Worm (Caenorhabditis elegans) whole organism, young adult: ENCODE results near the gene hrg-4.

Experiments used
- B0019.2 ChIP-seq: fragments of 200-800 bp; sonication (Bioruptor generic); conservative IDR thresholded peaks from 2 replicates; pipeline ENCODE4 v1.3.6; 2022; ENCODE audit warnings: missing genetic modification reagents, missing genetic modification characterization, missing compliant biosample characterization
- B0336.3 ChIP-seq: fragments of 200-800 bp; sonication (Bioruptor generic); IDR thresholded peaks from 2 replicates; pipeline ENCODE4 v1.3.6; 2022; ENCODE audit warnings: missing genetic modification characterization, missing compliant biosample characterization
- C06A6.2 ChIP-seq: fragments of 200-800 bp; sonication (Bioruptor generic); conservative IDR thresholded peaks from 2 replicates; pipeline ENCODE4 v1.3.6; 2022; ENCODE audit warnings: missing genetic modification characterization, missing compliant biosample characterization
- C17E4.6 ChIP-seq: fragments of 200-800 bp; sonication (Bioruptor generic); IDR thresholded peaks from 2 replicates; pipeline ENCODE4 v1.3.6; 2022; ENCODE audit warnings: missing genetic modification reagents, missing genetic modification characterization, missing compliant biosample characterization
- D2030.7 ChIP-seq: fragments of 200-800 bp; sonication (Bioruptor generic); IDR thresholded peaks from 2 replicates; pipeline ENCODE4 v1.3.6; 2022; ENCODE audit warnings: missing genetic modification reagents, missing genetic modification characterization, missing compliant biosample characterization
- F22D6.2 ChIP-seq: sonication (generic microtip); optimal IDR thresholded peaks from 2 replicates; lab custom pipeline; 2016; ENCODE audit warnings: mild to moderate bottlenecking, missing genetic modification characterization, missing compliant biosample characterization
- F33H1.4 ChIP-seq: fragments of 200-800 bp; sonication (Bioruptor generic); IDR thresholded peaks from 2 replicates; pipeline ENCODE4 v1.3.6; 2022; ENCODE audit warnings: missing genetic modification reagents, missing genetic modification characterization, missing compliant biosample characterization
- F37B4.10 ChIP-seq: fragments of 200-800 bp; sonication (Bioruptor generic); IDR thresholded peaks from 2 replicates; pipeline ENCODE4 v1.3.6; 2022; ENCODE audit warnings: missing genetic modification characterization, missing compliant biosample characterization
- F49E8.2 ChIP-seq: sonication (generic microtip); optimal IDR thresholded peaks from 3 replicates; lab custom pipeline; 2017; ENCODE audit warnings: missing genetic modification characterization, mild to moderate bottlenecking, missing compliant biosample characterization, antibody characterized with exemption, moderate library complexity; ENCODE audit not compliant: insufficient read depth
- F57C9.4 ChIP-seq: sonication (generic microtip); optimal IDR thresholded peaks from 2 replicates; lab custom pipeline; 2017; ENCODE audit warnings: mild to moderate bottlenecking, missing genetic modification characterization, missing compliant biosample characterization
- T07F8.4 ChIP-seq: sonication (generic microtip); optimal IDR thresholded peaks from 2 replicates; lab custom pipeline; 2016; ENCODE audit warnings: mild to moderate bottlenecking, missing genetic modification characterization, moderate library complexity, missing compliant biosample characterization
- Y53F4B.3 ChIP-seq: fragments of 200-800 bp; sonication (Bioruptor generic); IDR thresholded peaks from 2 replicates; pipeline ENCODE4 v1.3.6; 2022; ENCODE audit warnings: missing genetic modification reagents, missing genetic modification characterization, missing compliant biosample characterization
- Y53G8AR.9 ChIP-seq: fragments of 200-800 bp; sonication (Bioruptor generic); conservative IDR thresholded peaks from 2 replicates; pipeline ENCODE4 v1.3.6; 2022; ENCODE audit warnings: missing genetic modification reagents, missing genetic modification characterization, missing compliant biosample characterization
- Y67H2A.10 ChIP-seq: fragments of 200-800 bp; sonication (Bioruptor generic); conservative IDR thresholded peaks from 2 replicates; pipeline ENCODE4 v1.3.6; 2022; ENCODE audit warnings: missing genetic modification reagents, missing genetic modification characterization, missing compliant biosample characterization
- Y79H2A.3 ChIP-seq: fragments of 200-800 bp; sonication (Bioruptor generic); conservative IDR thresholded peaks from 2 replicates; pipeline ENCODE4 v1.3.6; 2022; ENCODE audit warnings: missing genetic modification reagents, missing genetic modification characterization, missing compliant biosample characterization
- Y95B8A.8 ChIP-seq: fragments of 200-800 bp; sonication (Bioruptor generic); IDR thresholded peaks from 2 replicates; pipeline ENCODE4 v1.3.6; 2022; ENCODE audit warnings: missing genetic modification reagents, missing genetic modification characterization, missing compliant biosample characterization
- ZK185.1 ChIP-seq: sonication (generic microtip); optimal IDR thresholded peaks from 2 replicates; lab custom pipeline; 2016; ENCODE audit warnings: mild to moderate bottlenecking, missing genetic modification characterization, missing compliant biosample characterization; ENCODE audit not compliant: poor library complexity, severe bottlenecking
- aptf-2 ChIP-seq: fragments of 200-800 bp; sonication (Bioruptor generic); conservative IDR thresholded peaks from 2 replicates; pipeline ENCODE4 v1.3.6; 2022; ENCODE audit warnings: missing genetic modification reagents, missing genetic modification characterization, missing compliant biosample characterization
- bed-2 ChIP-seq: fragments of 200-800 bp; sonication (Bioruptor generic); IDR thresholded peaks from 2 replicates; pipeline ENCODE4 v1.3.6; 2022; ENCODE audit warnings: missing genetic modification reagents, missing genetic modification characterization, missing compliant biosample characterization
- cebp-1 ChIP-seq, 2 experiments: fragments of 200-800 bp in 1 of 2; sonication (Bioruptor generic) in 1 of 2; sonication (generic microtip) in 1 of 2; IDR thresholded peaks in 1 of 2; optimal IDR thresholded peaks in 1 of 2; 2 replicates each; pipeline versions ENCODE4 v1.3.6 to Lab custom; 2017 to 2022; ENCODE audit warnings: missing compliant biosample characterization in 2 of 2, missing genetic modification characterization in 2 of 2, mild to moderate bottlenecking in 1 of 2, missing genetic modification reagents in 1 of 2, moderate library complexity in 1 of 2
- ceh-100 ChIP-seq: fragments of 200-800 bp; sonication (Bioruptor generic); IDR thresholded peaks from 2 replicates; pipeline ENCODE4 v1.3.6; 2022; ENCODE audit warnings: missing genetic modification reagents, missing genetic modification characterization, missing compliant biosample characterization
- ceh-58 ChIP-seq: fragments of 200-800 bp; sonication (Bioruptor generic); IDR thresholded peaks from 2 replicates; pipeline ENCODE4 v1.3.6; 2022; ENCODE audit warnings: missing genetic modification characterization, missing compliant biosample characterization
- ceh-79 ChIP-seq: sonication (generic microtip); optimal IDR thresholded peaks from 2 replicates; lab custom pipeline; 2017; ENCODE audit warnings: mild to moderate bottlenecking, missing genetic modification characterization, missing compliant biosample characterization
- chd-7 ChIP-seq: sonication (generic microtip); optimal IDR thresholded peaks from 2 replicates; lab custom pipeline; 2016; ENCODE audit warnings: mild to moderate bottlenecking, missing genetic modification characterization, moderate library complexity, missing compliant biosample characterization
- efl-1 ChIP-seq: fragments of 150-350 bp; optimal IDR thresholded peaks from 2 replicates; lab custom pipeline; 2014; ENCODE audit warnings: missing biosample characterization, missing genetic modification reagents, missing genetic modification characterization
- egl-44 ChIP-seq: fragments of 200-800 bp; sonication (Bioruptor generic); IDR thresholded peaks from 2 replicates; pipeline ENCODE4 v1.3.6; 2022; ENCODE audit warnings: missing genetic modification reagents, missing genetic modification characterization, missing compliant biosample characterization
- hlh-12 ChIP-seq: sonication (generic microtip); optimal IDR thresholded peaks from 2 replicates; lab custom pipeline; 2016; ENCODE audit warnings: missing genetic modification characterization, missing compliant biosample characterization
- hlh-26 ChIP-seq: fragments of 200-800 bp; sonication (Bioruptor generic); conservative IDR thresholded peaks from 2 replicates; pipeline ENCODE4 v1.3.6; 2022; ENCODE audit warnings: missing genetic modification reagents, missing genetic modification characterization, missing compliant biosample characterization
- hsf-1 ChIP-seq: fragments of 200-800 bp; sonication (Bioruptor generic); IDR thresholded peaks from 2 replicates; pipeline ENCODE4 v1.3.6; 2022; ENCODE audit warnings: missing genetic modification reagents, missing genetic modification characterization, missing compliant biosample characterization
- lag-1 ChIP-seq: fragments of 200-800 bp; sonication (Bioruptor generic); IDR thresholded peaks from 2 replicates; pipeline ENCODE4 v1.3.6; 2022; ENCODE audit warnings: missing genetic modification reagents, missing genetic modification characterization, missing compliant biosample characterization
- let-526 ChIP-seq: fragments of 200-800 bp; sonication (Bioruptor generic); IDR thresholded peaks from 2 replicates; pipeline ENCODE4 v1.3.6; 2022; ENCODE audit warnings: missing genetic modification reagents, missing genetic modification characterization, missing compliant biosample characterization
- let-607 ChIP-seq, 2 experiments: fragments of 200-800 bp in 1 of 2; sonication (Bioruptor generic) in 1 of 2; sonication (generic microtip) in 1 of 2; optimal IDR thresholded peaks; 2 replicates each; lab custom pipeline; 2016 to 2018; ENCODE audit warnings: mild to moderate bottlenecking in 2 of 2, missing compliant biosample characterization in 2 of 2, missing genetic modification characterization in 2 of 2, moderate library complexity in 2 of 2, missing genotype in 1 of 2
- lir-1 ChIP-seq: fragments of 200-800 bp; sonication (Bioruptor generic); conservative IDR thresholded peaks from 2 replicates; pipeline ENCODE4 v1.3.6; 2022; ENCODE audit warnings: missing genetic modification reagents, missing genetic modification characterization, missing compliant biosample characterization
- lsl-1 ChIP-seq: fragments of 200-800 bp; sonication (Bioruptor generic); optimal IDR thresholded peaks from 2 replicates; lab custom pipeline; 2018; ENCODE audit warnings: mild to moderate bottlenecking, missing genetic modification characterization, moderate library complexity, missing compliant biosample characterization
- madf-8 ChIP-seq: fragments of 200-800 bp; sonication (Bioruptor generic); conservative IDR thresholded peaks from 2 replicates; pipeline ENCODE4 v1.3.6; 2022; ENCODE audit warnings: missing genetic modification reagents, missing genetic modification characterization, missing compliant biosample characterization
- mes-4 ChIP-seq: sonication (generic microtip); optimal IDR thresholded peaks from 2 replicates; lab custom pipeline; 2016; ENCODE audit warnings: missing genotype, missing genetic modification characterization, missing compliant biosample characterization
- mxl-1 ChIP-seq: sonication (generic microtip); optimal IDR thresholded peaks from 2 replicates; lab custom pipeline; 2016; ENCODE audit warnings: missing genetic modification characterization, missing compliant biosample characterization
- nfya-1 ChIP-seq: sonication (generic microtip); optimal IDR thresholded peaks from 2 replicates; lab custom pipeline; 2017; ENCODE audit warnings: antibody characterized with exemption, missing compliant biosample characterization, missing genetic modification characterization, borderline replicate concordance; ENCODE audit not compliant: insufficient read depth
- nfyb-1 ChIP-seq: fragments of 200-800 bp; sonication (Bioruptor generic); IDR thresholded peaks from 2 replicates; pipeline ENCODE4 v1.3.6; 2022; ENCODE audit warnings: missing genetic modification reagents, missing genetic modification characterization, missing compliant biosample characterization
- nhr-27 ChIP-seq: fragments of 200-800 bp; sonication (Bioruptor generic); optimal IDR thresholded peaks from 2 replicates; lab custom pipeline; 2018; ENCODE audit warnings: mild to moderate bottlenecking, missing genetic modification characterization, moderate library complexity, missing compliant biosample characterization
- nhr-90 ChIP-seq: sonication (generic microtip); optimal IDR thresholded peaks from 2 replicates; lab custom pipeline; 2016; ENCODE audit warnings: missing genotype, mild to moderate bottlenecking, missing genetic modification characterization, missing compliant biosample characterization
- rec-8 ChIP-seq, 2 experiments: sonication (generic microtip); optimal IDR thresholded peaks; 2 replicates each; lab custom pipeline; 2016; ENCODE audit warnings: mild to moderate bottlenecking in 2 of 2, missing genetic modification characterization in 2 of 2, missing genetic modification reagents in 2 of 2, missing genotype in 2 of 2, missing biosample characterization in 1 of 2, missing compliant biosample characterization in 1 of 2, moderate library complexity in 1 of 2
- sea-2 ChIP-seq: fragments of 200-800 bp; sonication (Bioruptor generic); IDR thresholded peaks from 2 replicates; pipeline ENCODE4 v1.3.6; 2022; ENCODE audit warnings: missing genetic modification characterization, missing compliant biosample characterization
- snpc-3.4 ChIP-seq: sonication (generic microtip); optimal IDR thresholded peaks from 2 replicates; lab custom pipeline; 2017; ENCODE audit warnings: missing genetic modification characterization, mild to moderate bottlenecking, missing compliant biosample characterization, antibody characterized with exemption, moderate library complexity, missing genotype, missing genetic modification reagents
- unc-130 ChIP-seq: sonication (generic microtip); optimal IDR thresholded peaks from 2 replicates; lab custom pipeline; 2016; ENCODE audit warnings: missing genetic modification reagents, missing genetic modification characterization, missing compliant biosample characterization
- ztf-18 ChIP-seq: sonication (generic microtip); optimal IDR thresholded peaks from 2 replicates; lab custom pipeline; 2016; ENCODE audit warnings: missing genotype, mild to moderate bottlenecking, missing genetic modification characterization, missing compliant biosample characterization
- ztf-28 ChIP-seq: fragments of 200-800 bp; sonication (Bioruptor generic); IDR thresholded peaks from 2 replicates; pipeline ENCODE4 v1.3.6; 2022; ENCODE audit warnings: missing genetic modification reagents, missing genetic modification characterization, missing compliant biosample characterization
- ztf-6 ChIP-seq: fragments of 200-800 bp; sonication (Bioruptor generic); IDR thresholded peaks from 2 replicates; pipeline ENCODE4 v1.3.6; 2022; ENCODE audit warnings: missing genetic modification reagents, missing genetic modification characterization, missing compliant biosample characterization

Gene hrg-4

ce11 chrIV:11027560-11027959, 3.2 kb downstream of the hrg-4 start (continued):
- no peak for TF ChIP-seq madf-8 (GFP tag; lab: Robert Waterston, UW)
- no peak for TF ChIP-seq F33H1.4 (GFP tag; lab: Robert Waterston, UW)
- no peak for TF ChIP-seq C06A6.2 (GFP tag; lab: Robert Waterston, UW)
- TF ChIP-seq snpc-3.4 (tag; lab: Kevin White, UChicago), result no peak
- TF ChIP-seq sea-2, result no peak
- TF ChIP-seq lag-1 (GFP tag; lab: Robert Waterston, UW), result no peak
- no peak for TF ChIP-seq Y95B8A.8
- peak; percentile 90 for TF ChIP-seq hsf-1
- TF ChIP-seq mxl-1 (tag; lab: Kevin White, UChicago), result no peak
- TF ChIP-seq F37B4.10, result no peak
- no peak for TF ChIP-seq F22D6.2 (tag; lab: Kevin White, UChicago)
- no peak for TF ChIP-seq egl-44 (GFP tag; lab: Robert Waterston, UW)
- no peak for TF ChIP-seq Y79H2A.3
- no peak for TF ChIP-seq Y53F4B.3
- TF ChIP-seq T07F8.4 (tag; lab: Kevin White, UChicago), result no peak
- no peak for TF ChIP-seq ceh-100 (GFP tag; lab: Robert Waterston, UW)
- TF ChIP-seq nhr-27 (tag; lab: Kevin White, UChicago), result no peak
- peak; percentile 42 for TF ChIP-seq chd-7 (tag; lab: Kevin White, UChicago)
- TF ChIP-seq nfyb-1 (GFP tag; lab: Robert Waterston, UW), result peak; percentile 58; the same call in 1 of the 2 replicates
- TF ChIP-seq mes-4 (tag; lab: Kevin White, UChicago), result no peak
- no peak for TF ChIP-seq ztf-6 (GFP tag; lab: Robert Waterston, UW)
- no peak for TF ChIP-seq rec-8 (tag; optimal IDR thresholded peaks at IDR 0.05; lab: Kevin White, UChicago)
- TF ChIP-seq let-526 (GFP tag; lab: Robert Waterston, UW), result peak; percentile 53; the same call in 1 of the 2 replicates
- TF ChIP-seq ceh-79 (tag; lab: Kevin White, UChicago), result no peak
- TF ChIP-seq Y53G8AR.9 (GFP tag; lab: Robert Waterston, UW), result 0 out of 2 replicates have a peak, but pooled peaks have one; percentile 21
- no peak for TF ChIP-seq B0019.2
- TF ChIP-seq F57C9.4 (tag; lab: Kevin White, UChicago), result no peak
- TF ChIP-seq nhr-90 (tag; lab: Kevin White, UChicago), result no peak
- TF ChIP-seq ZK185.1 (tag; lab: Kevin White, UChicago), result peak; percentile 31
- TF ChIP-seq nfya-1, result no peak
- TF ChIP-seq efl-1 (GFP tag; lab: Kevin White, UChicago), result no peak
- TF ChIP-seq ceh-58, result no peak
- TF ChIP-seq lsl-1, result no peak
- TF ChIP-seq F49E8.2 (tag; lab: Kevin White, UChicago), result no peak
- TF ChIP-seq cebp-1 (GFP tag; IDR thresholded peaks at IDR 0.05; lab: Robert Waterston, UW), result no peak
- TF ChIP-seq cebp-1 (tag; optimal IDR thresholded peaks at IDR 0.05; lab: Kevin White, UChicago), result peak; percentile 47
- no peak for TF ChIP-seq ztf-28 (GFP tag; lab: Robert Waterston, UW)
- peak; percentile 96 to 98 for TF ChIP-seq let-607 (tag; optimal IDR thresholded peaks at IDR 0.05; lab: Kevin White, UChicago)
- TF ChIP-seq hlh-12 (tag; lab: Kevin White, UChicago), result no peak
- no peak for TF ChIP-seq C17E4.6
- no peak for TF ChIP-seq hlh-26 (GFP tag; lab: Robert Waterston, UW)
- TF ChIP-seq Y67H2A.10, result no peak
- 0 out of 2 replicates have a peak, but pooled peaks have one; percentile 30 for TF ChIP-seq B0336.3 (GFP tag; lab: Robert Waterston, UW)
- TF ChIP-seq aptf-2 (GFP tag; lab: Robert Waterston, UW), result no peak
- TF ChIP-seq D2030.7 (GFP tag; lab: Robert Waterston, UW), result no peak
- TF ChIP-seq ztf-18 (tag; lab: Kevin White, UChicago), result peak; percentile 29
- TF ChIP-seq lir-1 (GFP tag; lab: Robert Waterston, UW), result no peak
- no peak for TF ChIP-seq bed-2
- no peak for TF ChIP-seq unc-130 (GFP tag; lab: Kevin White, UChicago)
